Comparison of ENCODE assay signal across 2 fruit fly cellular contexts in genomic region chr2L:9415053-9415452, dm6.
TF ChIP-seq lines count a peak whose summit lies in the region.

Shawl (minus strand) TSS chr2L:9415156.

- TF ChIP-seq CTCF in whole organism, embryonic (GFP tag; optimal IDR thresholded peaks at IDR 0.05; lab: Kevin White, UChicago): no peak

TF ChIP-seq in whole organism, embryonic, 481 proteins besides CTCF, POLR2A, EP300 and RAD21:
- peak; percentile 2 for TF ChIP-seq lab (GFP tag; optimal IDR thresholded peaks at IDR 0.05; lab: Kevin White, UChicago)
- TF ChIP-seq phol (tag; optimal IDR thresholded peaks at IDR 0.05; lab: Kevin White, UChicago): no peak
- TF ChIP-seq CG16779 (GFP tag; IDR thresholded peaks at IDR 0.05; lab: Robert Waterston, UW): 0 out of 2 replicates have a peak, but pooled peaks have one; percentile 36
- no peak for TF ChIP-seq Nf-YA (GFP tag; IDR thresholded peaks at IDR 0.05; lab: Robert Waterston, UW)
- TF ChIP-seq abd-A (tag; optimal IDR thresholded peaks at IDR 0.05; lab: Kevin White, UChicago): peak; percentile 47
- 0 out of 2 replicates have a peak, but pooled peaks have one; percentile 19 for TF ChIP-seq rib (GFP tag; IDR thresholded peaks at IDR 0.05; lab: Robert Waterston, UW)
- TF ChIP-seq CG3407 (GFP tag; optimal IDR thresholded peaks at IDR 0.05; lab: Kevin White, UChicago): no peak
- no peak for TF ChIP-seq dati (GFP tag; IDR thresholded peaks at IDR 0.05; lab: Robert Waterston, UW)
- no peak for TF ChIP-seq her (GFP tag; optimal IDR thresholded peaks at IDR 0.05; lab: Kevin White, UChicago)
- TF ChIP-seq CG13894 (tag; optimal IDR thresholded peaks at IDR 0.05; lab: Kevin White, UChicago): peak; percentile 14
- TF ChIP-seq Deaf1 (tag; optimal IDR thresholded peaks at IDR 0.05; lab: Kevin White, UChicago): peak; percentile 94
- TF ChIP-seq schlank (tag; optimal IDR thresholded peaks at IDR 0.05; lab: Kevin White, UChicago): no peak
- no peak for TF ChIP-seq CG2889 (GFP tag; IDR thresholded peaks at IDR 0.05; lab: Robert Waterston, UW)
- TF ChIP-seq Aef1 (GFP tag; IDR thresholded peaks at IDR 0.05; lab: Robert Waterston, UW): no peak
- peak; percentile 28 for TF ChIP-seq Jarid2 (GFP tag; optimal IDR thresholded peaks at IDR 0.05; lab: Kevin White, UChicago)
- peak; percentile 60 for TF ChIP-seq Ets65A (GFP tag; lab: Kevin White, UChicago)

TF ChIP-seq in whole organism, pupa, 21 proteins besides CTCF, POLR2A, EP300 and RAD21:
- 0 out of 3 replicates have a peak, but pooled peaks have one; percentile 15 for TF ChIP-seq fd96Ca (GFP tag; IDR thresholded peaks at IDR 0.05; lab: Robert Waterston, UW)
- no peak for TF ChIP-seq CG14655 (GFP tag; optimal IDR thresholded peaks at IDR 0.05; lab: Kevin White, UChicago)
